Worm (Caenorhabditis elegans): Measurements from ENCODE around the gene W01C8.1.

DNA sequence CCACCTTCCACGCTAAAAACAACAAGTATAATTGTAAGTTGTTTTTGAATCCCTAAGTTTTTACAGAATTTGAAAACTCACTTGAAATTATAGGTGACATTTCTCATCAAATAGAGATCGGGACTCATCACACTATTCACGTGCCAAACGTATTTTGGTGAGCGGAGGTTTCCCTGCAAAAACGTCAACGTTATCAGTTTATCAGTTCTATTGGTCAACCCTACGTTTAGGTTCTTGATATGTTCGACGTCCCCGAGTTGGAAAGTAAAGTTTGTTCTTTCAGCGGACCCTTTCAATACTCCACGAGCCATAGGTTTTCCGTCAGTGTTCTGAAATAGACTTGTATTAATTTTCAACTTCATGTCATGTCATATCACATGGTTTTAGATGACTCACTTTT is 3.2 kb downstream of the W01C8.1 start:
- TF ChIP-seq ztf-23 (GFP tag; IDR thresholded peaks at IDR 0.05) (no peak), tab-1 (GFP tag; IDR thresholded peaks at IDR 0.05) (no peak), med-1 (GFP tag; optimal IDR thresholded peaks at IDR 0.05; ENCODE audit: insufficient read depth) (no peak)
